Fruit fly (Drosophila melanogaster) whole organism, embryonic: Measurements from ENCODE around the gene CG6830.
A peak's percentile ranks its signal among the peaks of the same experiment; 100 is the strongest.

Experiments used
- CG1024 ChIP-seq: fragments of 200-800 bp; sonication (Bioruptor generic); IDR thresholded peaks from 2 replicates; pipeline ENCODE4 v1.3.6; 2022; ENCODE audit warnings: missing biosample characterization, missing genetic modification characterization
- CG10543 ChIP-seq: fragments of 200-800 bp; sonication (Bioruptor generic); optimal IDR thresholded peaks from 3 replicates; lab custom pipeline; 2017; ENCODE audit warnings: missing biosample characterization, mild to moderate bottlenecking, missing genetic modification characterization, moderate library complexity
- CG11723 ChIP-seq: fragments of 200-800 bp; sonication (Bioruptor generic); optimal IDR thresholded peaks from 2 replicates; lab custom pipeline; 2017; ENCODE audit warnings: missing biosample characterization, mild to moderate bottlenecking, missing genetic modification characterization
- CG12391 ChIP-seq: fragments of 200-800 bp; sonication (Bioruptor generic); optimal IDR thresholded peaks from 3 replicates; lab custom pipeline; 2018; ENCODE audit warnings: missing biosample characterization, mild to moderate bottlenecking, missing genetic modification characterization, moderate library complexity
- CG12744 ChIP-seq: fragments of 200-800 bp; sonication (Bioruptor generic); optimal IDR thresholded peaks from 2 replicates; lab custom pipeline; 2016; ENCODE audit warnings: missing biosample characterization, missing genetic modification characterization
- CG12769 ChIP-seq: fragments of 200-800 bp; sonication (Bioruptor generic); optimal IDR thresholded peaks from 2 replicates; lab custom pipeline; 2019; ENCODE audit warnings: missing biosample characterization, mild to moderate bottlenecking, missing genetic modification characterization, moderate library complexity
- CG14050 ChIP-seq: fragments of 200-800 bp; sonication (Bioruptor generic); IDR thresholded peaks from 3 replicates; pipeline ENCODE4 v1.3.6; 2022; ENCODE audit warnings: missing biosample characterization, missing genetic modification characterization
- CG14860 ChIP-seq: fragments of 200-800 bp; sonication (Bioruptor generic); IDR thresholded peaks from 3 replicates; pipeline ENCODE4 v1.3.6; 2022; ENCODE audit warnings: missing biosample characterization, missing genetic modification characterization; ENCODE audit not compliant: partially characterized antibody
- CG15696 ChIP-seq: fragments of 200-800 bp; sonication (Bioruptor generic); optimal IDR thresholded peaks from 2 replicates; lab custom pipeline; 2019; ENCODE audit warnings: missing biosample characterization, mild to moderate bottlenecking, missing genetic modification characterization, moderate library complexity
- CG17568 ChIP-seq: fragments of 200-800 bp; sonication (Bioruptor generic); optimal IDR thresholded peaks from 2 replicates; lab custom pipeline; 2018; ENCODE audit warnings: missing biosample characterization, mild to moderate bottlenecking, missing genetic modification characterization, moderate library complexity
- CG18476 ChIP-seq: fragments of 200-800 bp; sonication (Bioruptor generic); optimal IDR thresholded peaks from 2 replicates; lab custom pipeline; 2016; ENCODE audit warnings: missing biosample characterization, mild to moderate bottlenecking, missing genetic modification characterization
- CG18599 ChIP-seq: fragments of 200-800 bp; sonication (Bioruptor generic); optimal IDR thresholded peaks from 3 replicates; lab custom pipeline; 2017; ENCODE audit warnings: missing biosample characterization, missing genetic modification characterization, mild to moderate bottlenecking, moderate library complexity, missing genetic modification reagents
- CG34224 ChIP-seq: fragments of 200-800 bp; sonication (Bioruptor generic); IDR thresholded peaks from 3 replicates; pipeline ENCODE4 v1.3.6; 2022; ENCODE audit warnings: missing biosample characterization, missing genetic modification characterization; ENCODE audit not compliant: partially characterized antibody
- CG43689 ChIP-seq: fragments of 200-800 bp; sonication (Bioruptor generic); IDR thresholded peaks from 2 replicates; pipeline ENCODE4 v1.3.6; 2022; ENCODE audit warnings: missing biosample characterization, missing genetic modification characterization
- CG6683 ChIP-seq: fragments of 200-800 bp; sonication (Bioruptor generic); optimal IDR thresholded peaks from 2 replicates; lab custom pipeline; 2017; ENCODE audit warnings: missing biosample characterization, mild to moderate bottlenecking, missing genetic modification characterization, missing genetic modification reagents
- CG7556 ChIP-seq: fragments of 200-800 bp; sonication (Bioruptor generic); optimal IDR thresholded peaks from 2 replicates; lab custom pipeline; 2017; ENCODE audit warnings: missing biosample characterization, mild to moderate bottlenecking, missing genetic modification characterization
- CG9727 ChIP-seq: fragments of 200-800 bp; sonication (Bioruptor generic); optimal IDR thresholded peaks from 3 replicates; lab custom pipeline; 2017; ENCODE audit warnings: missing biosample characterization, mild to moderate bottlenecking, missing genetic modification characterization
- CTCF ChIP-seq: fragments of 200-800 bp; sonication (Bioruptor generic); optimal IDR thresholded peaks from 2 replicates; lab custom pipeline; 2017; ENCODE audit warnings: missing biosample characterization, mild to moderate bottlenecking, missing genetic modification characterization, moderate library complexity
- Chrac-16 ChIP-seq: fragments of 200-800 bp; sonication (Bioruptor generic); optimal IDR thresholded peaks from 3 replicates; lab custom pipeline; 2016; ENCODE audit warnings: missing biosample characterization, missing genetic modification characterization
- CoRest ChIP-seq: fragments of 200-800 bp; sonication (Bioruptor generic); optimal IDR thresholded peaks from 3 replicates; lab custom pipeline; 2018; ENCODE audit warnings: missing biosample characterization, mild to moderate bottlenecking, missing genetic modification characterization, moderate library complexity
- D19B ChIP-seq: fragments of 200-800 bp; sonication (Bioruptor generic); optimal IDR thresholded peaks from 2 replicates; lab custom pipeline; 2017; ENCODE audit warnings: missing biosample characterization, mild to moderate bottlenecking, missing genetic modification characterization
- Ets97D ChIP-seq: fragments of 200-800 bp; sonication (Bioruptor generic); optimal IDR thresholded peaks from 3 replicates; lab custom pipeline; 2016; ENCODE audit warnings: missing biosample characterization, missing genetic modification characterization
- GATAe ChIP-seq: fragments of 200-800 bp; sonication (Bioruptor generic); conservative IDR thresholded peaks from 2 replicates; pipeline ENCODE4 v1.3.6; 2022; ENCODE audit warnings: missing biosample characterization, missing genetic modification characterization
- Hsf ChIP-seq: fragments of 200-800 bp; sonication (Bioruptor generic); optimal IDR thresholded peaks from 3 replicates; lab custom pipeline; 2016; ENCODE audit warnings: missing biosample characterization, missing genetic modification characterization
- Jarid2 ChIP-seq: fragments of 200-800 bp; sonication (Bioruptor generic); optimal IDR thresholded peaks from 3 replicates; lab custom pipeline; 2017; ENCODE audit warnings: mild to moderate bottlenecking, missing biosample characterization, missing genetic modification reagents, missing genetic modification characterization
- Med ChIP-seq: fragments of 200-800 bp; sonication (Bioruptor generic); peaks from one replicate; lab custom pipeline; 2016; ENCODE audit warnings: missing biosample characterization, missing genetic modification characterization, mild to moderate bottlenecking, inconsistent platforms, moderate library complexity
- NC2α ChIP-seq: fragments of 200-800 bp; sonication (Bioruptor generic); optimal IDR thresholded peaks from 2 replicates; lab custom pipeline; 2016; ENCODE audit warnings: missing biosample characterization, missing genetic modification characterization
- Six4 ChIP-seq: fragments of 200-800 bp; sonication (Bioruptor generic); optimal IDR thresholded peaks from 2 replicates; lab custom pipeline; 2016; ENCODE audit warnings: missing biosample characterization, missing genetic modification characterization
- Sry-δ ChIP-seq: fragments of 200-800 bp; sonication (Bioruptor generic); optimal IDR thresholded peaks from 2 replicates; lab custom pipeline; 2016; ENCODE audit warnings: missing biosample characterization, missing genetic modification characterization
- Trl ChIP-seq, 3 experiments: fragments of >200 bp in 2 of 3; fragments of 200-800 bp in 1 of 3; sonication (Bioruptor generic) in 1 of 3; optimal IDR thresholded peaks; 2 replicates in 1 of 3; 3 replicates in 2 of 3; lab custom pipeline; 2016 to 2017; ENCODE audit warnings: missing biosample characterization in 1 of 3, missing genetic modification characterization in 1 of 3
- Xbp1 ChIP-seq: fragments of 200-800 bp; sonication (Bioruptor generic); optimal IDR thresholded peaks from 3 replicates; lab custom pipeline; 2016; ENCODE audit warnings: missing biosample characterization, mild to moderate bottlenecking, missing genetic modification characterization
- ara ChIP-seq: fragments of 200-800 bp; sonication (Bioruptor generic); IDR thresholded peaks from 2 replicates; pipeline ENCODE4 v1.3.6; 2022; ENCODE audit warnings: missing biosample characterization, missing genetic modification characterization
- ase ChIP-seq: fragments of 200-800 bp; sonication (Bioruptor generic); IDR thresholded peaks from 3 replicates; pipeline ENCODE4 v1.3.6; 2022; ENCODE audit warnings: missing biosample characterization, missing genetic modification characterization
- az2 ChIP-seq: fragments of 200-800 bp; sonication (Bioruptor generic); optimal IDR thresholded peaks from 3 replicates; lab custom pipeline; 2016; ENCODE audit warnings: missing biosample characterization, missing genetic modification characterization
- bbx ChIP-seq: fragments of 200-800 bp; sonication (Bioruptor generic); IDR thresholded peaks from 2 replicates; pipeline ENCODE4 v1.3.6; 2022; ENCODE audit warnings: missing biosample characterization, missing genetic modification characterization; ENCODE audit not compliant: partially characterized antibody
- cad ChIP-seq: fragments of >200 bp; optimal IDR thresholded peaks from 2 replicates; lab custom pipeline; 2017; ENCODE audit warnings: missing biosample characterization, missing genetic modification characterization
- cg ChIP-seq: fragments of 200-800 bp; sonication (Bioruptor generic); optimal IDR thresholded peaks from 3 replicates; lab custom pipeline; 2019; ENCODE audit warnings: missing biosample characterization, mild to moderate bottlenecking, missing genetic modification characterization, moderate library complexity
- croc ChIP-seq: fragments of 200-800 bp; sonication (Bioruptor generic); conservative IDR thresholded peaks from 3 replicates; pipeline ENCODE4 v1.3.6; 2022; ENCODE audit warnings: missing biosample characterization, missing genetic modification characterization
- dm ChIP-seq: fragments of 200-800 bp; sonication (Bioruptor generic); optimal IDR thresholded peaks from 3 replicates; lab custom pipeline; 2016; ENCODE audit warnings: missing biosample characterization, missing genetic modification characterization
- grn ChIP-seq: fragments of 200-800 bp; sonication (Bioruptor generic); optimal IDR thresholded peaks from 3 replicates; lab custom pipeline; 2017; ENCODE audit warnings: missing biosample characterization, missing genetic modification characterization
- hbn ChIP-seq: fragments of 200-800 bp; sonication (Bioruptor generic); IDR thresholded peaks from 2 replicates; pipeline ENCODE4 v1.3.6; 2022; ENCODE audit warnings: missing biosample characterization, missing genetic modification characterization; ENCODE audit not compliant: partially characterized antibody
- ind ChIP-seq: fragments of 200-800 bp; sonication (Bioruptor generic); optimal IDR thresholded peaks from 3 replicates; lab custom pipeline; 2016; ENCODE audit warnings: missing biosample characterization, missing genetic modification characterization
- inv ChIP-seq: fragments of 200-800 bp; sonication (Bioruptor generic); IDR thresholded peaks from 2 replicates; pipeline ENCODE4 v1.3.6; 2022; ENCODE audit warnings: missing biosample characterization, missing genetic modification characterization; ENCODE audit not compliant: partially characterized antibody
- jigr1 ChIP-seq: fragments of 200-800 bp; sonication (Bioruptor generic); IDR thresholded peaks from 3 replicates; pipeline ENCODE4 v1.3.6; 2022; ENCODE audit warnings: missing biosample characterization, missing genetic modification characterization
- klu ChIP-seq: fragments of 200-800 bp; sonication (Bioruptor generic); IDR thresholded peaks from 2 replicates; pipeline ENCODE4 v1.3.6; 2022; ENCODE audit warnings: missing biosample characterization, missing genetic modification characterization
- odd ChIP-seq: fragments of 200-800 bp; sonication (Bioruptor generic); optimal IDR thresholded peaks from 2 replicates; lab custom pipeline; 2017; ENCODE audit warnings: missing biosample characterization, mild to moderate bottlenecking, missing genetic modification characterization
- ranshi ChIP-seq: fragments of 200-800 bp; sonication (Bioruptor generic); IDR thresholded peaks from 2 replicates; pipeline ENCODE4 v1.3.6; 2022; ENCODE audit warnings: missing biosample characterization, missing genetic modification characterization
- zfh2 ChIP-seq: fragments of 200-800 bp; sonication (Bioruptor generic); optimal IDR thresholded peaks from 2 replicates; lab custom pipeline; 2016; ENCODE audit warnings: missing biosample characterization, missing genetic modification characterization

Gene CG6830

dm6 chr3R:11650105-11651039, 33.8 kb downstream of the CG6830 start, which contains the start of the genes Csk and Elp1 (continued):
- no peak for TF ChIP-seq CG14860 (GFP tag; lab: Robert Waterston, UW)
- peak; percentile 71 for TF ChIP-seq zfh2 (GFP tag; lab: Kevin White, UChicago)
- no peak for TF ChIP-seq CG14050 (GFP tag; lab: Robert Waterston, UW)
- TF ChIP-seq Trl (optimal IDR thresholded peaks at IDR 0.05; lab: Kevin White, UChicago), result peak in 1 of 2 experiments; percentile 17
- TF ChIP-seq Trl (GFP tag; optimal IDR thresholded peaks at IDR 0.05; lab: Kevin White, UChicago), result no peak
- TF ChIP-seq CG43689 (GFP tag; lab: Robert Waterston, UW), result no peak
- TF ChIP-seq inv (GFP tag; lab: Robert Waterston, UW), result peak; percentile 37; the same call in 1 of the 2 replicates
- TF ChIP-seq CG12391 (tag; lab: Kevin White, UChicago), result peak; percentile 72
- TF ChIP-seq CG7556, result peak; percentile 41
- peak; percentile 24; the same call in 1 of the 2 replicates for TF ChIP-seq ara (GFP tag; lab: Robert Waterston, UW)
- peak; percentile 68 for TF ChIP-seq dm (GFP tag; lab: Kevin White, UChicago)
- peak; percentile 63 for TF ChIP-seq CG18599 (GFP tag; lab: Kevin White, UChicago)
- peak; percentile 25 for TF ChIP-seq Hsf (GFP tag; lab: Kevin White, UChicago)
- TF ChIP-seq CG17568 (GFP tag; lab: Kevin White, UChicago), result no peak
- peak; percentile 50 for TF ChIP-seq ind (GFP tag; lab: Kevin White, UChicago)
- TF ChIP-seq CG9727 (GFP tag; lab: Kevin White, UChicago), result peak; percentile 65
- TF ChIP-seq GATAe (GFP tag; lab: Robert Waterston, UW), result no peak
- TF ChIP-seq CG6683 (GFP tag; lab: Kevin White, UChicago), result no peak
- peak; percentile 78 for TF ChIP-seq CoRest (tag; lab: Kevin White, UChicago)
- peak; percentile 28 for TF ChIP-seq CG18476
- no peak for TF ChIP-seq hbn (GFP tag; lab: Robert Waterston, UW)
- no peak for TF ChIP-seq odd (GFP tag; lab: Kevin White, UChicago)
- TF ChIP-seq ranshi (GFP tag; lab: Robert Waterston, UW), result no peak
- TF ChIP-seq Jarid2, result peak; percentile 30
- TF ChIP-seq CG10543 (GFP tag; lab: Kevin White, UChicago), result peak; percentile 64
- TF ChIP-seq Sry-δ, result peak; percentile 18
- no peak for TF ChIP-seq D19B
- peak; percentile 81 for TF ChIP-seq Ets97D
- peak; percentile 43 for TF ChIP-seq CG12769 (tag; lab: Kevin White, UChicago)
- peak; percentile 15; the same call in 1 of the 2 replicates for TF ChIP-seq bbx (GFP tag; lab: Robert Waterston, UW)
- peak; percentile 57 for TF ChIP-seq Chrac-16 (GFP tag; lab: Kevin White, UChicago)
- no peak for TF ChIP-seq Six4 (GFP tag; lab: Kevin White, UChicago)
- 0 out of 3 replicates have a peak, but pooled peaks have one; percentile 29 for TF ChIP-seq croc (GFP tag; lab: Robert Waterston, UW)
- TF ChIP-seq cad (GFP tag; lab: Kevin White, UChicago), result no peak
- TF ChIP-seq ase, result 0 out of 3 replicates have a peak, but pooled peaks have one; percentile 31
- TF ChIP-seq jigr1 (GFP tag; lab: Robert Waterston, UW), result peak; percentile 24; the same call in 1 of the 3 replicates
- TF ChIP-seq Med (GFP tag; lab: Kevin White, UChicago), result peak; percentile 91
- no peak for TF ChIP-seq CG1024 (GFP tag; lab: Robert Waterston, UW)
- no peak for TF ChIP-seq CTCF (GFP tag; lab: Kevin White, UChicago)
- TF ChIP-seq Xbp1 (GFP tag; lab: Kevin White, UChicago), result peak; percentile 65
- TF ChIP-seq klu, result no peak
- TF ChIP-seq cg (GFP tag; lab: Kevin White, UChicago), result peak; percentile 95
- TF ChIP-seq NC2α (GFP tag; lab: Kevin White, UChicago), result no peak
- peak; percentile 62 for TF ChIP-seq grn (GFP tag; lab: Kevin White, UChicago)
- peak; percentile 18 for TF ChIP-seq az2 (GFP tag; lab: Kevin White, UChicago)
- no peak for TF ChIP-seq CG34224 (GFP tag; lab: Robert Waterston, UW)
- no peak for TF ChIP-seq CG12744 (GFP tag; lab: Kevin White, UChicago)
- peak; percentile 68 for TF ChIP-seq CG15696
- peak; percentile 21 for TF ChIP-seq CG11723 (GFP tag; lab: Kevin White, UChicago)
